Fruit fly (Drosophila melanogaster) whole organism, wandering third instar larva: ENCODE results near the gene sofe.

Experiments
- CG9705 ChIP-seq: fragments of 200-800 bp; sonication (Bioruptor generic); optimal IDR thresholded peaks from 2 replicates; lab custom pipeline; 2018; ENCODE audit warnings: missing biosample characterization, mild to moderate bottlenecking, missing genetic modification characterization
- CrebA ChIP-seq: fragments of 200-800 bp; sonication (Bioruptor generic); optimal IDR thresholded peaks from 2 replicates; lab custom pipeline; 2016; ENCODE audit warnings: missing biosample characterization, mild to moderate bottlenecking, missing genetic modification characterization, borderline replicate concordance
- Dfd ChIP-seq: fragments of >200 bp; optimal IDR thresholded peaks from 2 replicates; lab custom pipeline; 2017; ENCODE audit warnings: missing biosample characterization, missing genetic modification characterization
- GATAd ChIP-seq: sonication (Bioruptor generic); optimal IDR thresholded peaks from 2 replicates; lab custom pipeline; 2016; ENCODE audit warnings: missing biosample characterization, missing genetic modification characterization
- HLH106 ChIP-seq: fragments of 200-800 bp; optimal IDR thresholded peaks from 3 replicates; lab custom pipeline; 2019; ENCODE audit warnings: missing biosample characterization, mild to moderate bottlenecking, missing genetic modification characterization, moderate library complexity
- Hr78 ChIP-seq: fragments of >200 bp; optimal IDR thresholded peaks from 2 replicates; lab custom pipeline; 2017; ENCODE audit warnings: missing biosample characterization, missing genetic modification characterization
- Mio ChIP-seq: sonication (Bioruptor generic); optimal IDR thresholded peaks from 2 replicates; lab custom pipeline; 2016; ENCODE audit warnings: missing biosample characterization, missing genetic modification characterization
- Myc ChIP-seq: fragments of >200 bp; optimal IDR thresholded peaks from 2 replicates; lab custom pipeline; 2017
- N ChIP-seq: fragments of >200 bp; optimal IDR thresholded peaks from 2 replicates; lab custom pipeline; 2018; ENCODE audit warnings: missing biosample characterization, missing external identifiers, missing genetic modification characterization
- OdsH ChIP-seq: fragments of 200-800 bp; sonication (Bioruptor generic); optimal IDR thresholded peaks from 2 replicates; lab custom pipeline; 2016; ENCODE audit warnings: missing biosample characterization, mild to moderate bottlenecking, missing genetic modification characterization
- Rel ChIP-seq, 2 experiments: fragments of 200-800 bp; sonication (Bioruptor generic) in 1 of 2; optimal IDR thresholded peaks; 2 replicates in 1 of 2; 3 replicates in 1 of 2; lab custom pipeline; 2016 to 2019; ENCODE audit warnings: mild to moderate bottlenecking in 2 of 2, missing biosample characterization in 2 of 2, missing genetic modification characterization in 2 of 2, moderate library complexity in 1 of 2
- brk ChIP-seq: fragments of 200-800 bp; sonication (Bioruptor generic); optimal IDR thresholded peaks from 2 replicates; lab custom pipeline; 2016; ENCODE audit warnings: missing biosample characterization, mild to moderate bottlenecking, missing genetic modification characterization
- dl ChIP-seq, 2 experiments: fragments of 175-275, 200-275 bp in 1 of 2; fragments of 200-275 bp in 1 of 2; sonication (Bioruptor generic); optimal IDR thresholded peaks; lab custom pipeline; 2018; ENCODE audit warnings: mild to moderate bottlenecking in 2 of 2, missing biosample characterization in 2 of 2, missing genetic modification characterization in 2 of 2, moderate library complexity in 2 of 2; ENCODE audit not compliant: partially characterized antibody in 2 of 2, insufficient read depth in 1 of 2
- foxo ChIP-seq, 2 experiments: fragments of 200-800 bp; sonication (Bioruptor generic); optimal IDR thresholded peaks; 2 replicates in 1 of 2; 3 replicates in 1 of 2; lab custom pipeline; 2016 to 2017; ENCODE audit warnings: missing biosample characterization in 2 of 2, missing genetic modification characterization in 2 of 2
- fru ChIP-seq: fragments of 200-800 bp; sonication (Bioruptor generic); optimal IDR thresholded peaks from 3 replicates; lab custom pipeline; 2016; ENCODE audit warnings: missing biosample characterization, mild to moderate bottlenecking, missing genetic modification characterization
- jim ChIP-seq: fragments of 175-275, 200-325 bp; sonication (Bioruptor generic); optimal IDR thresholded peaks from 2 replicates; lab custom pipeline; 2016; ENCODE audit warnings: missing biosample characterization, mild to moderate bottlenecking, missing genetic modification characterization
- lola ChIP-seq: fragments of >200 bp; optimal IDR thresholded peaks from 2 replicates; lab custom pipeline; 2017; ENCODE audit warnings: missing biosample characterization, missing genetic modification characterization
- pan ChIP-seq: fragments of >200 bp; optimal IDR thresholded peaks from 2 replicates; lab custom pipeline; 2017
- psq ChIP-seq: fragments of 200-800 bp; sonication (Bioruptor generic); optimal IDR thresholded peaks from 3 replicates; lab custom pipeline; 2017; ENCODE audit warnings: missing biosample characterization, mild to moderate bottlenecking, missing genetic modification characterization, moderate library complexity
- rgr ChIP-seq: fragments of 200-800 bp; sonication (Bioruptor generic); optimal IDR thresholded peaks from 3 replicates; lab custom pipeline; 2016; ENCODE audit warnings: missing biosample characterization, mild to moderate bottlenecking, missing genetic modification characterization
- tai ChIP-seq: sonication (Bioruptor generic); optimal IDR thresholded peaks from 2 replicates; lab custom pipeline; 2016; ENCODE audit warnings: missing biosample characterization, missing genetic modification characterization
- woc ChIP-seq: sonication (Bioruptor generic); optimal IDR thresholded peaks from 2 replicates; lab custom pipeline; 2016; ENCODE audit warnings: missing biosample characterization, mild to moderate bottlenecking, missing genetic modification characterization

Gene sofe

DNA sequence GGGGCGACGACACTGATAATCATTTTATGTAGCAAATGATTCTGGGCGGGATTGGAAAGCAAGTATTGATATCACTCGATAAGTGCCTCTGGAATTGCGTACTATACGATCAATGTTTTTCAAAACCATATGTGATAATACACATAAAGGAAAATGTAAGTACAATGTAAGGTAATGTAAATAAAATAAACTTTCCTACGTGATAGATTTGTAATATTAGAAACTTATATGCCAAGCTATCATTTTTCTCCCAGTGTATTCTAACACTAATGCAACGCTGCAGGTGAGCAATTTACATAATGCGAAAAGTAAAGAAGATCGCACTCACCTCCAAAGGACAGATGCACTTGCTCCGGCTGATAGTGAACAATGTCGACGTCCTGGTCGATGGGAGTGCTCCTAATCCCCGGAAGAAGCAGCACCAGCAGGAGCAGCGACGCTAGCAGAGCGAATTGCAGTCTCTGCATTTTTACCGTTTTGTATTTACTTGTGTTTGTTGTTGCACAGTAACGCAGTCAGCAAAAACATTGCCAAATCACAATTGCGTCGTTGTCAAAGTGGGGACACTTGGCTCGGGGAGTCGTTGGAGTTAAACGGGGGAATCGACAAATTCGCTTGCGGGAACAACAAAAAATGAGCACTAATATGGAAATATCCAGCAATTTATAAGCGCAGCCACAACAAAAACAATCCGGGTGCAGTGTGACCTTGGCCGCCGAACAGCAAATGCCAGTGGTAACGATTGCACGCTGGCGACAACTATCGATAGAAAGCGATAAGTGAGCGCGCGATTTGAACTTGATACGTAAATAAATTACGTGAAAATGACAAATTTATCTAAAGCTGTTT is 20.1 kb upstream of the sofe start, which contains the start of gene CG1637:
Gene CG1637 (minus strand): TSS at position 807 of the 849 bp plus-strand sequence.
- TF ChIP-seq tai (GFP tag; lab: Kevin White, UChicago) = no peak
- peak; percentile 61 for TF ChIP-seq fru (GFP tag; lab: Kevin White, UChicago)
- no peak for TF ChIP-seq Rel (GFP tag; optimal IDR thresholded peaks at IDR 0.05; lab: Kevin White, UChicago)
- peak; percentile 75 for TF ChIP-seq Rel (tag; optimal IDR thresholded peaks at IDR 0.05; lab: Kevin White, UChicago)
- peak in 1 of 2 experiments; percentile 10 for TF ChIP-seq foxo (GFP tag; optimal IDR thresholded peaks at IDR 0.05; lab: Kevin White, UChicago)
- peak; percentile 2 for TF ChIP-seq OdsH (GFP tag; lab: Kevin White, UChicago)
- no peak for TF ChIP-seq psq (GFP tag; lab: Kevin White, UChicago)

dm6 chrX:10876451-10876850 is 19.2 kb upstream of the sofe start:
- TF ChIP-seq Dfd (GFP tag; lab: Kevin White, UChicago) (no peak), Rel (GFP tag; optimal IDR thresholded peaks at IDR 0.05; lab: Kevin White, UChicago) (no peak), Rel (tag; optimal IDR thresholded peaks at IDR 0.05; lab: Kevin White, UChicago) (peak; percentile 96)

- TF ChIP-seq HLH106 = no peak
- no peak for TF ChIP-seq OdsH (GFP tag; lab: Kevin White, UChicago)
- TF ChIP-seq Hr78 (GFP tag; lab: Kevin White, UChicago) = no peak
- no peak for TF ChIP-seq jim (GFP tag; lab: Kevin White, UChicago)
- TF ChIP-seq brk (GFP tag; lab: Kevin White, UChicago) = no peak
- no peak for TF ChIP-seq GATAd
These were observed 11.8 kb upstream of the sofe start, which contains the start of gene CG2157 for dm6 chrX:10869045-10869444. TSS of gene CG2157 (plus strand) at chrX:10869284.

DNA sequence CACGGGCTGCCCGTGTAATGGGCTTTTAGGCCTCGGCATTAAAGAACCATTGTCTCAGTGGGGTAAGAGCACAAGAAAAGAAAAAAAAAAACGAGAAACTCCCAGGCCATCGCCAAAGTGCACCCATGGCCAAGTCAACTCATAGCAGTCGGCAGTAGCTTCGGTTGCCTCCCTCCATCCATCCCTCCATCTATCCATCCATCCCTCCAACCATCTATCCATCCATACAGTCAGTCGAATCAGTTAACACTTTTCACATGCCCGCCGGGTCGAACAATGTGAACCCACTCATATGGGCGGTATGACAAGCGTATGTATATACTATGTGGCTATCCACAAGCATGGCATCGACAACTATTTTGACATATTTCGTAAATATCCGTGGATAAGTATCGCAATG is 10.5 kb upstream of the sofe start:
- TF ChIP-seq GATAd (no peak), dl (GFP tag; optimal IDR thresholded peaks at IDR 0.05; lab: Kevin White, UChicago; ENCODE audit: insufficient read depth in 1 of 2, partially characterized antibody in 2 of 2) (no peak), OdsH (GFP tag; lab: Kevin White, UChicago) (no peak), woc (GFP tag; lab: Kevin White, UChicago) (no peak), CG9705 (GFP tag; lab: Kevin White, UChicago) (no peak), Mio (GFP tag; lab: Kevin White, UChicago) (no peak), pan (lab: Kevin White, UChicago) (no peak), Myc (lab: Kevin White, UChicago) (no peak)
- TF ChIP-seq, all 38 proteins: peak for 0

- no peak for TF ChIP-seq fru (GFP tag; lab: Kevin White, UChicago)
- no peak for TF ChIP-seq woc (GFP tag; lab: Kevin White, UChicago)
- no peak for TF ChIP-seq CrebA
- TF ChIP-seq pan (lab: Kevin White, UChicago) = no peak
- TF ChIP-seq OdsH (GFP tag; lab: Kevin White, UChicago) = no peak
These were observed 8.5 kb upstream of the sofe start for dm6 chrX:10865580-10866331.

DNA sequence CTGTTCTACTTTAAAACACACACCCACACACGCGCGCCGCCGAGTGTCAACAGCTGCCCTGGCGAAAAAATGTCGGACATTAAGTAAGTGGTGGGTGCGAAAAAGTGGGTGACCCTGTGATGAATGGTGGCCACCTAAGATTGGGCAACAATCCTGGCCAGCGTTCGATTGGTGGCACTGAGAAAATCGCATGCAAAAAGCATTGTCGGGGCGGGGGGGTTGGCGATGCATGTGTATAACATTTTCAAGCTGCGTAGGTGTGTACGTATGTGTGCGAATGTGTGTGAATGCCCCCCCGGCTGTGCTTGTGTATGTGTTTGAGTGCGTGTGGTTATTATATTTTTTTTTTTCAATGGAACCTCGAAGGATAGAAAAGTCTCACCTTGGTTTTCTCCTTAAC is 640 bp upstream of the sofe start:
- TF ChIP-seq GATAd (no peak), lola (no peak), fru (GFP tag; lab: Kevin White, UChicago) (no peak), Hr78 (GFP tag; lab: Kevin White, UChicago) (no peak), N (GFP tag; lab: Kevin White, UChicago) (peak; percentile 58), CG9705 (GFP tag; lab: Kevin White, UChicago) (no peak), Dfd (GFP tag; lab: Kevin White, UChicago) (no peak)

DNA sequence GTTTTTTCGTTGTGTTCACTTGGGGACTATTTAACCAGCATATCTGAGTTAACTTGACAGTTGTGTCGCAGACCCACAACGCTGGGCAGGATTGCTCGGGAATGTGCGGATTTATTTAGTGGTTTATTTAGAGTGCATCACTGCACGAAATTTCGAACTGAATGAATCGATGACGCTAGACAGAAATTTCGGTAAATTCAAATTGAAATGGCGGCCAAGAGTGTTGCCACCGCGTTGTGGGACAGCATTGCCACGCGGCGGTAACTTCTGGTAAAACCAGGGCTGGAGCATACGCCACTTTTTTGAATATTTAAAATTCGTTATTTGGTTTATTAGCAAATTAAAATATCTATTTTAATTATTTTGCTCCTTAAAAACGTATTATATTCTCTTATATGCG is 2.5 kb downstream of the sofe start, which contains the start of gene feo:
Gene feo (minus strand): TSS at position 184 of the 400 bp plus-strand sequence.
- TF ChIP-seq rgr (no peak), fru (GFP tag; lab: Kevin White, UChicago) (no peak)
